Worm (Caenorhabditis elegans) whole organism, young adult: ENCODE data around the gene T09F5.1.

ENCODE experiments used
- B0035.1 ChIP-seq: sonication (generic microtip); optimal IDR thresholded peaks from 2 replicates; lab custom pipeline; 2016; ENCODE audit warnings: missing genetic modification characterization, mild to moderate bottlenecking, missing compliant biosample characterization, missing genotype, missing genetic modification reagents
- B0261.1 ChIP-seq: sonication (generic microtip); optimal IDR thresholded peaks from 2 replicates; lab custom pipeline; 2016; ENCODE audit warnings: mild to moderate bottlenecking, missing genetic modification characterization, moderate library complexity, missing compliant biosample characterization
- D2030.7 ChIP-seq: fragments of 200-800 bp; sonication (Bioruptor generic); IDR thresholded peaks from 2 replicates; pipeline ENCODE4 v1.3.6; 2022; ENCODE audit warnings: missing genetic modification reagents, missing genetic modification characterization, missing compliant biosample characterization
- F10E7.11 ChIP-seq: sonication (generic microtip); optimal IDR thresholded peaks from 2 replicates; lab custom pipeline; 2017; ENCODE audit warnings: mild to moderate bottlenecking, missing genetic modification characterization, moderate library complexity, missing compliant biosample characterization
- F33H1.4 ChIP-seq: fragments of 200-800 bp; sonication (Bioruptor generic); IDR thresholded peaks from 2 replicates; pipeline ENCODE4 v1.3.6; 2022; ENCODE audit warnings: missing genetic modification reagents, missing genetic modification characterization, missing compliant biosample characterization
- F52B5.7 ChIP-seq: sonication (generic microtip); optimal IDR thresholded peaks from 2 replicates; lab custom pipeline; 2016; ENCODE audit warnings: mild to moderate bottlenecking, missing genetic modification characterization, missing compliant biosample characterization
- K12H6.12 ChIP-seq: fragments of 200-800 bp; sonication (Bioruptor generic); optimal IDR thresholded peaks from 2 replicates; lab custom pipeline; 2018; ENCODE audit warnings: mild to moderate bottlenecking, missing genetic modification characterization, missing compliant biosample characterization
- ZK185.1 ChIP-seq: sonication (generic microtip); optimal IDR thresholded peaks from 2 replicates; lab custom pipeline; 2016; ENCODE audit warnings: mild to moderate bottlenecking, missing genetic modification characterization, missing compliant biosample characterization; ENCODE audit not compliant: poor library complexity, severe bottlenecking
- akir-1 ChIP-seq: fragments of 200-800 bp; sonication (Bioruptor generic); optimal IDR thresholded peaks from 2 replicates; lab custom pipeline; 2018; ENCODE audit warnings: mild to moderate bottlenecking, missing genetic modification characterization, moderate library complexity, missing compliant biosample characterization
- aptf-2 ChIP-seq: fragments of 200-800 bp; sonication (Bioruptor generic); conservative IDR thresholded peaks from 2 replicates; pipeline ENCODE4 v1.3.6; 2022; ENCODE audit warnings: missing genetic modification reagents, missing genetic modification characterization, missing compliant biosample characterization
- attf-5 ChIP-seq: fragments of 200-800 bp; sonication (Bioruptor generic); optimal IDR thresholded peaks from 2 replicates; lab custom pipeline; 2018; ENCODE audit warnings: mild to moderate bottlenecking, missing genetic modification characterization, missing compliant biosample characterization
- attf-6 ChIP-seq: fragments of 200-800 bp; sonication (Bioruptor generic); IDR thresholded peaks from 2 replicates; pipeline ENCODE4 v1.3.6; 2022; ENCODE audit warnings: missing genetic modification reagents, missing genetic modification characterization, missing compliant biosample characterization
- bed-2 ChIP-seq: fragments of 200-800 bp; sonication (Bioruptor generic); IDR thresholded peaks from 2 replicates; pipeline ENCODE4 v1.3.6; 2022; ENCODE audit warnings: missing genetic modification reagents, missing genetic modification characterization, missing compliant biosample characterization
- ceh-79 ChIP-seq: sonication (generic microtip); optimal IDR thresholded peaks from 2 replicates; lab custom pipeline; 2017; ENCODE audit warnings: mild to moderate bottlenecking, missing genetic modification characterization, missing compliant biosample characterization
- ceh-91 ChIP-seq: fragments of 200-800 bp; sonication (Bioruptor generic); IDR thresholded peaks from 2 replicates; pipeline ENCODE4 v1.3.6; 2022; ENCODE audit warnings: missing genetic modification reagents, missing genetic modification characterization, missing compliant biosample characterization
- dpl-1 ChIP-seq: fragments of 150-350 bp; optimal IDR thresholded peaks from 2 replicates; lab custom pipeline; 2014; ENCODE audit warnings: missing biosample characterization, missing genetic modification reagents, missing genetic modification characterization
- egl-18 ChIP-seq: fragments of 200-800 bp; sonication (Bioruptor generic); IDR thresholded peaks from 2 replicates; pipeline ENCODE4 v1.3.6; 2022; ENCODE audit warnings: missing genetic modification reagents, missing genetic modification characterization, missing compliant biosample characterization
- egl-44 ChIP-seq: fragments of 200-800 bp; sonication (Bioruptor generic); IDR thresholded peaks from 2 replicates; pipeline ENCODE4 v1.3.6; 2022; ENCODE audit warnings: missing genetic modification reagents, missing genetic modification characterization, missing compliant biosample characterization
- ekl-4 ChIP-seq: fragments of 200-800 bp; sonication (Bioruptor generic); IDR thresholded peaks from 2 replicates; pipeline ENCODE4 v1.3.6; 2022; ENCODE audit warnings: missing genetic modification reagents, missing genetic modification characterization, missing compliant biosample characterization
- him-1 ChIP-seq: sonication (generic microtip); optimal IDR thresholded peaks from 2 replicates; lab custom pipeline; 2016; ENCODE audit warnings: missing genotype, missing genetic modification reagents, missing genetic modification characterization, missing compliant biosample characterization
- hlh-12 ChIP-seq: sonication (generic microtip); optimal IDR thresholded peaks from 2 replicates; lab custom pipeline; 2016; ENCODE audit warnings: missing genetic modification characterization, missing compliant biosample characterization
- hmg-1.2 ChIP-seq: fragments of 200-800 bp; sonication (Bioruptor generic); IDR thresholded peaks from 2 replicates; pipeline ENCODE4 v1.3.6; 2022; ENCODE audit warnings: missing genetic modification reagents, missing genetic modification characterization, missing compliant biosample characterization
- hmg-20 ChIP-seq: fragments of 200-800 bp; sonication (Bioruptor generic); IDR thresholded peaks from 2 replicates; pipeline ENCODE4 v1.3.6; 2022; ENCODE audit warnings: missing genetic modification reagents, missing genetic modification characterization, missing compliant biosample characterization
- lag-1 ChIP-seq: fragments of 200-800 bp; sonication (Bioruptor generic); IDR thresholded peaks from 2 replicates; pipeline ENCODE4 v1.3.6; 2022; ENCODE audit warnings: missing genetic modification reagents, missing genetic modification characterization, missing compliant biosample characterization
- lin-26 ChIP-seq: fragments of 200-800 bp; sonication (Bioruptor generic); IDR thresholded peaks from 2 replicates; pipeline ENCODE4 v1.3.6; 2022; ENCODE audit warnings: missing genetic modification reagents, missing genetic modification characterization, missing compliant biosample characterization
- lin-54 ChIP-seq: fragments of 200-800 bp; sonication (Bioruptor generic); optimal IDR thresholded peaks from 2 replicates; lab custom pipeline; 2018; ENCODE audit warnings: mild to moderate bottlenecking, missing genetic modification characterization, missing compliant biosample characterization
- madf-8 ChIP-seq: fragments of 200-800 bp; sonication (Bioruptor generic); conservative IDR thresholded peaks from 2 replicates; pipeline ENCODE4 v1.3.6; 2022; ENCODE audit warnings: missing genetic modification reagents, missing genetic modification characterization, missing compliant biosample characterization
- mcd-1 ChIP-seq: fragments of 200-800 bp; sonication (Bioruptor generic); IDR thresholded peaks from 2 replicates; pipeline ENCODE4 v1.3.6; 2022; ENCODE audit warnings: missing genetic modification reagents, missing genetic modification characterization, missing compliant biosample characterization
- nfya-1 ChIP-seq: sonication (generic microtip); optimal IDR thresholded peaks from 2 replicates; lab custom pipeline; 2017; ENCODE audit warnings: antibody characterized with exemption, missing compliant biosample characterization, missing genetic modification characterization, borderline replicate concordance; ENCODE audit not compliant: insufficient read depth
- nfyb-1 ChIP-seq: fragments of 200-800 bp; sonication (Bioruptor generic); IDR thresholded peaks from 2 replicates; pipeline ENCODE4 v1.3.6; 2022; ENCODE audit warnings: missing genetic modification reagents, missing genetic modification characterization, missing compliant biosample characterization
- rcor-1 ChIP-seq: fragments of 200-800 bp; sonication (Bioruptor generic); IDR thresholded peaks from 2 replicates; pipeline ENCODE4 v1.3.6; 2022; ENCODE audit warnings: missing genetic modification reagents, missing genetic modification characterization, missing compliant biosample characterization
- repo-1 ChIP-seq: sonication (generic microtip); optimal IDR thresholded peaks from 2 replicates; lab custom pipeline; 2017; ENCODE audit warnings: mild to moderate bottlenecking, missing genetic modification characterization, missing compliant biosample characterization
- snpc-3.4 ChIP-seq: sonication (generic microtip); optimal IDR thresholded peaks from 2 replicates; lab custom pipeline; 2017; ENCODE audit warnings: missing genetic modification characterization, mild to moderate bottlenecking, missing compliant biosample characterization, antibody characterized with exemption, moderate library complexity, missing genotype, missing genetic modification reagents
- snpc-4 ChIP-seq, 5 experiments: fragments of 150-350 bp in 1 of 5; sonication (generic microtip) in 4 of 5; optimal IDR thresholded peaks; 2 replicates each; lab custom pipeline; 2014 to 2018; ENCODE audit warnings: missing genetic modification characterization in 5 of 5, missing biosample characterization in 3 of 5, antibody characterized with exemption in 2 of 5, mild to moderate bottlenecking in 2 of 5, missing compliant biosample characterization in 2 of 5, missing genotype in 2 of 5, moderate library complexity in 2 of 5, missing genetic modification reagents in 1 of 5
- somi-1 ChIP-seq: fragments of 200-800 bp; sonication (Bioruptor generic); optimal IDR thresholded peaks from 2 replicates; lab custom pipeline; 2018; ENCODE audit warnings: mild to moderate bottlenecking, missing genetic modification characterization, missing compliant biosample characterization
- tbp1 ChIP-seq: fragments of 200-800 bp; sonication (Bioruptor generic); optimal IDR thresholded peaks from 2 replicates; lab custom pipeline; 2018; ENCODE audit warnings: mild to moderate bottlenecking, missing genetic modification characterization, missing compliant biosample characterization
- tbx-9 ChIP-seq: sonication (generic microtip); optimal IDR thresholded peaks from 2 replicates; lab custom pipeline; 2016; ENCODE audit warnings: borderline replicate concordance, missing genetic modification characterization, inconsistent platforms, missing compliant biosample characterization
- tlf-1 ChIP-seq: fragments of 200-800 bp; sonication (Bioruptor generic); optimal IDR thresholded peaks from 2 replicates; lab custom pipeline; 2018; ENCODE audit warnings: mild to moderate bottlenecking, missing genetic modification characterization, missing compliant biosample characterization
- unc-62 ChIP-seq: fragments of 150-350 bp; optimal IDR thresholded peaks from 2 replicates; lab custom pipeline; 2014; ENCODE audit warnings: missing biosample characterization, missing genetic modification reagents, missing genetic modification characterization
- xnd-1 ChIP-seq: sonication (generic microtip); optimal IDR thresholded peaks from 2 replicates; lab custom pipeline; 2016; ENCODE audit warnings: missing genotype, missing genetic modification reagents, missing genetic modification characterization, missing compliant biosample characterization
- ztf-18 ChIP-seq: sonication (generic microtip); optimal IDR thresholded peaks from 2 replicates; lab custom pipeline; 2016; ENCODE audit warnings: missing genotype, mild to moderate bottlenecking, missing genetic modification characterization, missing compliant biosample characterization
- ztf-25 ChIP-seq: fragments of 200-800 bp; sonication (Bioruptor generic); IDR thresholded peaks from 2 replicates; pipeline ENCODE4 v1.3.6; 2022; ENCODE audit warnings: missing genetic modification reagents, missing genetic modification characterization, missing compliant biosample characterization
- ztf-6 ChIP-seq: fragments of 200-800 bp; sonication (Bioruptor generic); IDR thresholded peaks from 2 replicates; pipeline ENCODE4 v1.3.6; 2022; ENCODE audit warnings: missing genetic modification reagents, missing genetic modification characterization, missing compliant biosample characterization

Gene T09F5.1

DNA sequence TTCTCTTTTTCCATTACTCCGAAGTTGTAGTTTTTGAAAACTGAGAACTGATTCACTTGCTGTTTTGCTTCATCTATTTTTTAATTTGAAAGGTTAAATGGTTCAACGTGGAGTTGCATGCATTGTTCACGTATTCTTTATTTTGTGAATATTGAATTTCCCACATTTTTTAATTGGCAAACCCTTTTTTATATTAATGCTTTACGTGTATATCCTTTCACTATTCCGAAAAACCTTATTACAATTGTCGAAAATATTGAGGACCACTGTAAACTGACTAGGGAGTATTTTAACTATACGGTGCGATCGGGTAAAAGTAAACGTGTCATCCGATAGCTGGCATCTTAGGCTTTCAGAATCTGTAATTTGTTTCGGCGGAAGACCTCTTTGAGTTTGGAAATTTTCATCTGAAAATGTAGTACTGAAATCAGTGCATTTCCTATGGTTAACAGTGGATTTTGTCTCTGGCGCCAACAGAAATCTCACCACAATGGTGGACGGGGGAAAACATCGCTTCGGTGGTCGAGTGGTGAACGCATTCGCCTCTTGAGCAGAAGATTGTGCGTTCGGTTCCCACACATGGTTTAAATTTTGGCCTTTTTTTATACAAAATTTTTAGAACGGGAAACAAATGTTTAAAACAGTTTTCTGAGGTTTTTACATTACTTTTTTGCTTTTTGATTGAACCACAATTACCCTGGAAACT, 42.9 kb upstream of the T09F5.1 start, which contains the start of gene C01G10.14:
Gene C01G10.14 (minus strand): TSS at position 51 of the 706 bp plus-strand sequence.
- TF ChIP-seq hmg-1.2 (GFP tag; lab: Robert Waterston, UW), result peak; percentile 73; the same call in 1 of the 2 replicates
- peak; percentile 55; the same call in 1 of the 2 replicates for TF ChIP-seq lin-26 (GFP tag; lab: Robert Waterston, UW)
- peak; percentile 58 for TF ChIP-seq B0261.1 (tag; lab: Kevin White, UChicago)
- TF ChIP-seq ztf-25 (GFP tag; lab: Robert Waterston, UW), result peak; percentile 50; the same call in 1 of the 2 replicates
- TF ChIP-seq tbp1 (GFP tag; lab: Kevin White, UChicago), result peak; percentile 82
- TF ChIP-seq nfyb-1, result peak; percentile 36; the same call in 1 of the 2 replicates

DNA sequence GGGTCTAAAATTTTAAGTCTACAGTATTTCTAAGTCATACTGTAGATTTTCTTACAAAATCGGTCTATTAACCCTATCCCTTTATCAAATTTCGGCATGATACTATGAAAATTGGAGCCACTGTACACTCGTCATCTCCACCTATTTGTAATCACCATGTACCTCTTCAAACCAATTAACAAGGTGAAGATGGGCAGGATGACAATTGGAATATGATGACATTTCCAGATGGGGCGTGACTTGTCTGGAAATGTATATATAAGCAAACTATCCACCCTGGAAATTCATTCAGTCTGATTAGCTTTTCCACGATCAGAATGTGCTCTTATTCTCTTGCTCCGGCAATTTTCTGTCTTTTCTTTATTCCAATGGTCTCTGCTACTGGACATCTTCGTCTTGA, 39.6 kb upstream of the T09F5.1 start, which contains the start of gene Y75B12A.2:
Gene Y75B12A.2 (plus strand): TSS at position 301 of the 400 bp plus-strand sequence.
- no peak for TF ChIP-seq ceh-79 (tag; lab: Kevin White, UChicago)
- no peak for TF ChIP-seq ZK185.1 (tag; lab: Kevin White, UChicago)
- TF ChIP-seq hlh-12 (tag; lab: Kevin White, UChicago), result no peak
- no peak for TF ChIP-seq unc-62 (GFP tag; lab: Kevin White, UChicago)
- TF ChIP-seq hmg-1.2 (GFP tag; lab: Robert Waterston, UW), result no peak
- TF ChIP-seq attf-5, result no peak
- no peak for TF ChIP-seq him-1
- TF ChIP-seq lin-54, result no peak
- no peak for TF ChIP-seq repo-1 (tag; lab: Kevin White, UChicago)
- no peak for TF ChIP-seq F10E7.11 (tag; lab: Kevin White, UChicago)
- no peak for TF ChIP-seq ekl-4 (GFP tag; lab: Robert Waterston, UW)
- no peak for TF ChIP-seq D2030.7 (GFP tag; lab: Robert Waterston, UW)
- TF ChIP-seq ztf-18 (tag; lab: Kevin White, UChicago), result no peak
- TF ChIP-seq mcd-1 (GFP tag; lab: Robert Waterston, UW), result no peak
- TF ChIP-seq tlf-1, result no peak
- no peak for TF ChIP-seq rcor-1 (GFP tag; lab: Robert Waterston, UW)
- no peak for TF ChIP-seq hmg-20 (GFP tag; lab: Robert Waterston, UW)
- no peak for TF ChIP-seq attf-6 (GFP tag; lab: Robert Waterston, UW)
- TF ChIP-seq dpl-1 (GFP tag; lab: Kevin White, UChicago), result no peak
- TF ChIP-seq, all 124 proteins: peak for 0

DNA sequence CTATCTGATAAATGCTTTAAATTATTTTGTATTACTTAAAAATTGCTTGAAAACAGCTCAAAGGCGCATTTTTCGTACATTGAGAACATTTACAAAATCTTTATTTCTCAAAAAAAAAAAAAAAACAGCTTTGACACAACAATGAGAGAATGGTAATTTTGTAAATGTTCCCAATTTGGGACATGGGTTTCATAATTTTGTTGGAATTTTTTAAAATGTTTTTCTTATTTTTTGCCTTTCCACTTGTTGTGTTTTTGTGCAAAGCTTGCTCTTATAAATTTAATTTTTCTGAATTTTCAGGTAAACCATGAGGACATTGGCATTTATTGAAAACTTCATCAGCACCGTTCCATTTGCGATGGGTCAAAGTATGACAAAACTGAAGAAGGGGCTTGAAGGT, 37.2 kb upstream of the T09F5.1 start, which contains the start of gene T01G5.7:
Gene T01G5.7 (plus strand): TSS at position 301 of the 400 bp plus-strand sequence.
- TF ChIP-seq somi-1, result no peak
- TF ChIP-seq lag-1 (GFP tag; lab: Robert Waterston, UW), result no peak
- TF ChIP-seq snpc-3.4 (tag; lab: Kevin White, UChicago), result no peak
- no peak for TF ChIP-seq egl-44
- TF ChIP-seq K12H6.12 (tag; lab: Kevin White, UChicago), result no peak
- no peak for TF ChIP-seq nfya-1 (tag; lab: Kevin White, UChicago)
- no peak for TF ChIP-seq egl-18 (GFP tag; lab: Robert Waterston, UW)
- no peak for TF ChIP-seq B0035.1 (tag; lab: Kevin White, UChicago)
- no peak for TF ChIP-seq xnd-1 (tag; lab: Kevin White, UChicago)
- no peak for TF ChIP-seq ztf-6
- TF ChIP-seq snpc-4 (GFP tag; optimal IDR thresholded peaks at IDR 0.05; lab: Kevin White, UChicago), result no peak
- TF ChIP-seq snpc-4 (tag; optimal IDR thresholded peaks at IDR 0.05; lab: Kevin White, UChicago), result no peak
- no peak for TF ChIP-seq aptf-2 (GFP tag; lab: Robert Waterston, UW)
- no peak for TF ChIP-seq bed-2
- TF ChIP-seq F33H1.4, result no peak
- TF ChIP-seq akir-1 (GFP tag; lab: Kevin White, UChicago), result no peak
- no peak for TF ChIP-seq tbx-9 (tag; lab: Kevin White, UChicago)
- TF ChIP-seq ceh-91 (GFP tag; lab: Robert Waterston, UW), result no peak
- TF ChIP-seq madf-8 (GFP tag; lab: Robert Waterston, UW), result no peak
- no peak for TF ChIP-seq F52B5.7 (tag; lab: Kevin White, UChicago)
